Worm (Caenorhabditis elegans) whole organism, late embryonic: ENCODE results near the gene F54D8.6.

ENCODE experiments used
- K09A11.1 ChIP-seq: sonication (generic microtip); optimal IDR thresholded peaks from 2 replicates; lab custom pipeline; 2017; ENCODE audit warnings: antibody characterized with exemption, mild to moderate bottlenecking, missing genetic modification characterization, missing compliant biosample characterization; ENCODE audit not compliant: insufficient read depth
- T23F11.4 ChIP-seq: fragments of 200-800 bp; sonication (Bioruptor generic); optimal IDR thresholded peaks from 2 replicates; lab custom pipeline; 2018; ENCODE audit warnings: mild to moderate bottlenecking, missing genetic modification characterization, missing compliant biosample characterization
- ceh-18 ChIP-seq: sonication (generic microtip); optimal IDR thresholded peaks from 2 replicates; lab custom pipeline; 2016; ENCODE audit warnings: missing genetic modification characterization, missing compliant biosample characterization
- che-1 ChIP-seq: sonication (generic microtip); optimal IDR thresholded peaks from 2 replicates; lab custom pipeline; 2016; ENCODE audit warnings: mild to moderate bottlenecking, missing genetic modification characterization, missing compliant biosample characterization
- dmd-4 ChIP-seq: sonication (generic microtip); optimal IDR thresholded peaks from 2 replicates; lab custom pipeline; 2016; ENCODE audit warnings: borderline replicate concordance, missing genetic modification characterization, missing compliant biosample characterization
- elt-2 ChIP-seq: sonication (generic microtip); optimal IDR thresholded peaks from 2 replicates; lab custom pipeline; 2016; ENCODE audit warnings: missing genetic modification reagents, missing genetic modification characterization, missing compliant biosample characterization
- eyg-1 ChIP-seq: sonication (generic microtip); optimal IDR thresholded peaks from 2 replicates; lab custom pipeline; 2016; ENCODE audit warnings: missing genotype, missing genetic modification characterization, missing compliant biosample characterization
- fkh-10 ChIP-seq: fragments of 150-350 bp; optimal IDR thresholded peaks from 2 replicates; lab custom pipeline; 2014; ENCODE audit warnings: missing biosample characterization, missing genetic modification reagents, missing genetic modification characterization
- hlh-13 ChIP-seq: fragments of 200-800 bp; sonication (Bioruptor generic); optimal IDR thresholded peaks from 2 replicates; lab custom pipeline; 2018; ENCODE audit warnings: mild to moderate bottlenecking, missing genetic modification characterization, missing compliant biosample characterization
- lim-6 ChIP-seq: sonication (generic microtip); optimal IDR thresholded peaks from 2 replicates; lab custom pipeline; 2016; ENCODE audit warnings: missing genetic modification characterization, missing compliant biosample characterization
- nfya-1 ChIP-seq: sonication (generic microtip); optimal IDR thresholded peaks from 2 replicates; lab custom pipeline; 2017; ENCODE audit warnings: missing genetic modification characterization, mild to moderate bottlenecking, missing compliant biosample characterization, antibody characterized with exemption, moderate library complexity
- pax-1 ChIP-seq: fragments of 150-350 bp; optimal IDR thresholded peaks from 2 replicates; lab custom pipeline; 2014; ENCODE audit warnings: missing biosample characterization, missing genetic modification characterization
- pha-4 ChIP-seq: fragments of 150-350 bp; optimal IDR thresholded peaks from 2 replicates; lab custom pipeline; 2018; ENCODE audit warnings: missing biosample characterization, missing genetic modification reagents, missing genetic modification characterization
- rnt-1 ChIP-seq: sonication (generic microtip); optimal IDR thresholded peaks from 2 replicates; lab custom pipeline; 2016; ENCODE audit warnings: missing genetic modification characterization, missing compliant biosample characterization

DNA sequence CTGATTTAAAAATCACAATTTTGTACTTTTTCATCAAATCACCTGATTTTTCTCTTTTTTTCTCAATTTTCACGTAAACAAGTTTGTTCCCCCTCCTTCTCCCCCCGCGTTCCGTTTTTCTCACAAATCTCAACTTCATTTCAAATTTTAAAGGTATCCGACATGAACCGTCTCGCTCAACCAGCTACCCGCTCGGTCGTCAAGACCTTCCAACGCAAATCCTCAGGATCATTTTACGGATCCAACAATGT, 21.3 kb upstream of the F54D8.6 start, which contains the start of gene cox-6A:
- TF ChIP-seq lim-6 (no peak), elt-2 (tag; lab: Kevin White, UChicago) (no peak), che-1 (tag; lab: Kevin White, UChicago) (no peak), hlh-13 (GFP tag; lab: Kevin White, UChicago) (no peak), T23F11.4 (GFP tag; lab: Kevin White, UChicago) (no peak), fkh-10 (GFP tag; lab: Kevin White, UChicago) (no peak), K09A11.1 (tag; lab: Kevin White, UChicago) (no peak), rnt-1 (tag; lab: Kevin White, UChicago) (no peak), eyg-1 (tag; lab: Kevin White, UChicago) (no peak), ceh-18 (no peak), pha-4 (tag; lab: Kevin White, UChicago) (no peak), nfya-1 (tag; lab: Kevin White, UChicago) (no peak), pax-1 (no peak), dmd-4 (no peak)
